Worm (Caenorhabditis elegans): ENCODE results near the gene F20D6.6.

DNA sequence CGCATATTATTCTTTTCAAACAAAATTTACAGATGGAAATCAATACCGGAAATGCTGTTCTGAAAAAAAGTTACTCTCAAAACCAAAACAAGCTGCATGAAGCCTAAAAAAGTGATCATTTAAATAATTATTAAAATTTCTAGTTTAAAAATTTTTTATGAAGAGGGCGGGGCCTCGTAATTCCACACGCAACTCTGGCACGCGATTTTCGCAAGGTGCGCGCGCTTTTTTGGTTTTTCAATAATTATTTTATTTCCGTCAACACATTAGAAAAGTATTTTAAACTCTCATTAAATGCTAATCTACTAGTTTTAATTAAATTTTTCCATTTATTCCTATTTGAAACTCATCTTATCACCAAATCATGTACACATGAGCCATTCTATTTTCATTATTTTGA is 30.0 kb upstream of the F20D6.6 start:
- TF ChIP-seq hif-1 (tag; optimal IDR thresholded peaks at IDR 0.05) (no peak), nhr-237 (tag; optimal IDR thresholded peaks at IDR 0.05) (no peak), ztf-11 (tag; optimal IDR thresholded peaks at IDR 0.05) (no peak)

All from whole organism, L4 larva.